Worm (Caenorhabditis elegans) whole organism, L2 larva: Measurements from ENCODE around the gene str-240.

Source experiments
- C34F6.9 ChIP-seq: fragments of 150-350 bp; optimal IDR thresholded peaks from 2 replicates; lab custom pipeline; 2014; ENCODE audit warnings: missing biosample characterization, missing genetic modification characterization
- F13H6.1 ChIP-seq: sonication (generic microtip); optimal IDR thresholded peaks from 2 replicates; lab custom pipeline; 2016; ENCODE audit warnings: missing genetic modification characterization, missing compliant biosample characterization
- R02D3.7 ChIP-seq: fragments of 150-350 bp; optimal IDR thresholded peaks from 2 replicates; lab custom pipeline; 2014; ENCODE audit warnings: missing biosample characterization, missing genetic modification characterization
- ZK546.5 ChIP-seq: sonication (generic microtip); optimal IDR thresholded peaks from 2 replicates; lab custom pipeline; 2017; ENCODE audit warnings: missing biosample characterization, missing genetic modification characterization
- ama-1 ChIP-seq: fragments of 150-350 bp; optimal IDR thresholded peaks from 2 replicates; lab custom pipeline; 2018; ENCODE audit warnings: inconsistent platforms
- ceh-16 ChIP-seq: fragments of 150-350 bp; optimal IDR thresholded peaks from 2 replicates; lab custom pipeline; 2014; ENCODE audit warnings: missing biosample characterization, missing genetic modification characterization
- crh-2 ChIP-seq: sonication (generic microtip); optimal IDR thresholded peaks from 2 replicates; lab custom pipeline; 2017; ENCODE audit warnings: missing biosample characterization, missing genetic modification characterization
- egl-27 ChIP-seq: sonication (generic microtip); optimal IDR thresholded peaks from 3 replicates; lab custom pipeline; 2017; ENCODE audit warnings: missing biosample characterization, missing genetic modification reagents, missing genetic modification characterization
- elt-1 ChIP-seq: fragments of 150-350 bp; optimal IDR thresholded peaks from 2 replicates; lab custom pipeline; 2014; ENCODE audit warnings: missing biosample characterization, missing genetic modification characterization
- elt-3 ChIP-seq: sonication (generic microtip); optimal IDR thresholded peaks from 2 replicates; lab custom pipeline; 2017; ENCODE audit warnings: missing biosample characterization, missing genetic modification characterization
- lin-11 ChIP-seq: fragments of 150-350 bp; sonication (generic microtip); optimal IDR thresholded peaks from 2 replicates; lab custom pipeline; 2014; ENCODE audit warnings: missing biosample characterization, missing genetic modification characterization, inconsistent platforms, mixed read lengths
- lin-13 ChIP-seq: fragments of 150-350 bp; optimal IDR thresholded peaks from 2 replicates; lab custom pipeline; 2014; ENCODE audit warnings: missing biosample characterization, missing genetic modification reagents, missing genetic modification characterization
- lin-39 ChIP-seq: fragments of 150-350 bp; optimal IDR thresholded peaks from 2 replicates; lab custom pipeline; 2014; ENCODE audit warnings: missing biosample characterization, missing genetic modification reagents, missing genetic modification characterization
- mab-5 ChIP-seq: fragments of 150-350 bp; optimal IDR thresholded peaks from 2 replicates; lab custom pipeline; 2014; ENCODE audit warnings: missing biosample characterization, missing genetic modification characterization
- mdl-1 ChIP-seq, 2 experiments: fragments of 150-350 bp in 1 of 2; sonication (generic microtip) in 1 of 2; optimal IDR thresholded peaks; 2 replicates each; lab custom pipeline; 2017; ENCODE audit warnings: missing biosample characterization in 2 of 2, missing genetic modification characterization in 2 of 2
- nhr-10 ChIP-seq: sonication (generic microtip); optimal IDR thresholded peaks from 2 replicates; lab custom pipeline; 2017; ENCODE audit warnings: missing biosample characterization, missing genetic modification characterization
- nhr-12 ChIP-seq: fragments of 150-350 bp; optimal IDR thresholded peaks from 2 replicates; lab custom pipeline; 2014; ENCODE audit warnings: missing biosample characterization, missing genetic modification characterization
- nhr-129 ChIP-seq: fragments of 150-350 bp; optimal IDR thresholded peaks from 2 replicates; lab custom pipeline; 2014; ENCODE audit warnings: missing biosample characterization, missing genetic modification characterization
- nhr-21 ChIP-seq: fragments of 150-350 bp; optimal IDR thresholded peaks from 2 replicates; lab custom pipeline; 2014; ENCODE audit warnings: missing biosample characterization, missing genetic modification characterization
- nhr-23 ChIP-seq: fragments of 150-350 bp; optimal IDR thresholded peaks from 2 replicates; lab custom pipeline; 2014; ENCODE audit warnings: missing biosample characterization, missing genetic modification reagents, missing genetic modification characterization
- nhr-237 ChIP-seq: fragments of 150-350 bp; optimal IDR thresholded peaks from 2 replicates; lab custom pipeline; 2014; ENCODE audit warnings: missing biosample characterization, missing genetic modification characterization
- nhr-6 ChIP-seq: fragments of 150-350 bp; optimal IDR thresholded peaks from 2 replicates; lab custom pipeline; 2014; ENCODE audit warnings: missing biosample characterization, missing genetic modification characterization
- nhr-77 ChIP-seq: fragments of 150-350 bp; optimal IDR thresholded peaks from 2 replicates; lab custom pipeline; 2014; ENCODE audit warnings: missing biosample characterization, missing genetic modification characterization
- peb-1 ChIP-seq: fragments of 150-350 bp; optimal IDR thresholded peaks from 2 replicates; lab custom pipeline; 2014; ENCODE audit warnings: missing biosample characterization, missing genetic modification characterization
- skn-1 ChIP-seq: sonication (generic microtip); optimal IDR thresholded peaks from 2 replicates; lab custom pipeline; 2017; ENCODE audit warnings: missing biosample characterization, missing genetic modification characterization
- sma-3 ChIP-seq: sonication (generic microtip); optimal IDR thresholded peaks from 2 replicates; lab custom pipeline; 2016; ENCODE audit warnings: missing genetic modification reagents, missing genetic modification characterization, missing compliant biosample characterization
- snpc-4 ChIP-seq: fragments of 150-350 bp; optimal IDR thresholded peaks from 2 replicates; lab custom pipeline; 2014; ENCODE audit warnings: missing biosample characterization, missing genetic modification characterization
- unc-55 ChIP-seq: fragments of 150-350 bp; sonication (generic microtip); optimal IDR thresholded peaks from 3 replicates; lab custom pipeline; 2014; ENCODE audit warnings: missing biosample characterization, missing genetic modification reagents, missing genetic modification characterization
- zag-1 ChIP-seq: fragments of 150-350 bp; optimal IDR thresholded peaks from 2 replicates; lab custom pipeline; 2014; ENCODE audit warnings: missing biosample characterization, missing genetic modification characterization
- ztf-1 ChIP-seq: fragments of 200-800 bp; sonication (Bioruptor generic); conservative IDR thresholded peaks from 2 replicates; pipeline ENCODE4 v1.3.6; 2022; ENCODE audit warnings: missing genetic modification characterization, missing compliant biosample characterization
- ztf-11 ChIP-seq: sonication (generic microtip); optimal IDR thresholded peaks from 2 replicates; lab custom pipeline; 2017; ENCODE audit warnings: missing biosample characterization, missing genetic modification characterization
- ztf-4 ChIP-seq: fragments of 150-350 bp; optimal IDR thresholded peaks from 2 replicates; lab custom pipeline; 2014; ENCODE audit warnings: missing biosample characterization, missing genetic modification characterization

Gene str-240

DNA sequence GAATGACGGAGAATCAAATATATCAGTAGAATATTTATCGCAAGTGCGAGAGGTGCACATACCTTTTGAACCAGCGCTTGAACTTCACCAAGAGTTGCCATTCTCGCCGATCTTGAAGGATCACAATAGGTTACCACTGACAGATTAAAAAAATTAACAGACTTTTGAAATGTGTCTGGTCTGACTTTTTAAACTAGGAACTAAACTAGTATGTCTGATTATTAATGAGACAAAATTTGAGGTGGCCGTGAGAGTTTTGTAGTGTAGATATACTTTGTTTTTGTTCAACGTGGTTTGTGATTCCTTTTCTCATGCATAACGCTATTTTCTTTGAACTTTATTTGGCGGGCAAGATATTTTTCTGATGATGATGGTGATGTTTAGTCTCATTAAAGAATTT is at the start of gene str-240:
TSS of gene str-240 (minus strand) at position 101 of the 400 bp plus-strand sequence.
- TF ChIP-seq mab-5 (tag; lab: Kevin White, UChicago) (no peak), crh-2 (tag; lab: Kevin White, UChicago) (no peak), snpc-4 (tag; lab: Kevin White, UChicago) (no peak), sma-3 (no peak)

ce11 chrV:1570679-1571078 is 48.9 kb upstream of the str-240 start:
- TF ChIP-seq lin-39 = no peak
- TF ChIP-seq ztf-11 (tag; lab: Kevin White, UChicago) = no peak
- TF ChIP-seq nhr-12 (tag; lab: Kevin White, UChicago) = no peak
- TF ChIP-seq nhr-129 (tag; lab: Kevin White, UChicago) = no peak
- no peak for TF ChIP-seq peb-1 (tag; lab: Kevin White, UChicago)
- TF ChIP-seq mdl-1 (tag; optimal IDR thresholded peaks at IDR 0.05; lab: Kevin White, UChicago) = no peak
- no peak for TF ChIP-seq elt-1
- no peak for TF ChIP-seq ceh-16
- no peak for TF ChIP-seq mab-5 (tag; lab: Kevin White, UChicago)
- TF ChIP-seq nhr-77 = no peak
- TF ChIP-seq elt-3 (tag; lab: Kevin White, UChicago) = no peak
- no peak for TF ChIP-seq C34F6.9 (tag; lab: Kevin White, UChicago)
- TF ChIP-seq unc-55 (GFP tag; lab: Kevin White, UChicago) = no peak

ce11 chrV:1569750-1570419 is 48.1 kb upstream of the str-240 start:
- no peak for TF ChIP-seq snpc-4 (tag; lab: Kevin White, UChicago)
- TF ChIP-seq lin-11 (tag; lab: Kevin White, UChicago) = no peak
- TF ChIP-seq nhr-12 (tag; lab: Kevin White, UChicago) = no peak
- TF ChIP-seq elt-1 = no peak
- TF ChIP-seq R02D3.7 (tag; lab: Kevin White, UChicago) = no peak
- no peak for TF ChIP-seq F13H6.1 (tag; lab: Kevin White, UChicago)
- TF ChIP-seq lin-13 (GFP tag; lab: Kevin White, UChicago) = no peak
- no peak for TF ChIP-seq mab-5 (tag; lab: Kevin White, UChicago)
- no peak for TF ChIP-seq ztf-4 (tag; lab: Kevin White, UChicago)
- TF ChIP-seq nhr-237 (tag; lab: Kevin White, UChicago) = no peak
- no peak for TF ChIP-seq ztf-1 (GFP tag; lab: Robert Waterston, UW)
- no peak for TF ChIP-seq mdl-1 (tag; optimal IDR thresholded peaks at IDR 0.05; lab: Kevin White, UChicago)
- TF ChIP-seq crh-2 (tag; lab: Kevin White, UChicago) = no peak
- TF ChIP-seq ama-1 = no peak
- TF ChIP-seq sma-3 = no peak
- no peak for TF ChIP-seq elt-3 (tag; lab: Kevin White, UChicago)
- TF ChIP-seq unc-55 (GFP tag; lab: Kevin White, UChicago) = no peak
- no peak for TF ChIP-seq skn-1
- no peak for TF ChIP-seq nhr-10
- TF ChIP-seq, all 48 proteins: peak for 0

DNA sequence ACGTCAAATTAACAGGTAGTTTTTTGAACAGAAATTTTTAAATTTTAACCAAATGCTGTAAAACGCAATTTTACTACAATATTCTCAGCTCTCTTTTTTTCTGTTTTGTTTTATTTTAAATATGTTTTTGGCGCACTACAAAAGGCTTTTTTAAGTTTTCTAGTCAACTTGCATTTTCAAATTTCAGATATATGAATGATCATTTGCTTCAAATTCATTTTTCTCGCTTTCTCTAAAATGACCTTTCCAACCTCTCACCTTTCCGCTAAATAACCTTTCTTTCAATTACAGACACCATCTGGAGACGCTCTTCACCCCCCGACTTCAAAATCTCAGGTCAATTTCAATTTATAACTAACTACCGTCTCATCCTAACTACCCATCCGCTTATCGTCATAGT is 45.0 kb upstream of the str-240 start, which contains the start of gene cdc-25.2:
TSS of gene cdc-25.2 (plus strand) at position 301 of the 400 bp plus-strand sequence.
- TF ChIP-seq ZK546.5 (no peak), lin-39 (no peak), ceh-16 (peak; percentile 59)

- TF ChIP-seq R02D3.7 (tag; lab: Kevin White, UChicago) = no peak
- no peak for TF ChIP-seq lin-39
- no peak for TF ChIP-seq ama-1
- no peak for TF ChIP-seq crh-2 (tag; lab: Kevin White, UChicago)
- TF ChIP-seq nhr-6 (tag; lab: Kevin White, UChicago) = no peak
- TF ChIP-seq F13H6.1 (tag; lab: Kevin White, UChicago) = no peak
- TF ChIP-seq snpc-4 (tag; lab: Kevin White, UChicago) = no peak
- TF ChIP-seq ceh-16 = no peak
- TF ChIP-seq mab-5 (tag; lab: Kevin White, UChicago) = no peak
- no peak for TF ChIP-seq nhr-129 (tag; lab: Kevin White, UChicago)
- no peak for TF ChIP-seq nhr-23 (tag; lab: Kevin White, UChicago)
- no peak for TF ChIP-seq elt-3 (tag; lab: Kevin White, UChicago)
- no peak for TF ChIP-seq nhr-21 (tag; lab: Kevin White, UChicago)
- no peak for TF ChIP-seq zag-1 (tag; lab: Kevin White, UChicago)
- TF ChIP-seq sma-3 = no peak
- no peak for TF ChIP-seq unc-55 (GFP tag; lab: Kevin White, UChicago)
- TF ChIP-seq egl-27 = no peak
Measured at ce11 chrV:1558113-1558512, 36.4 kb upstream of the str-240 start.
